Fruit fly (Drosophila melanogaster): ENCODE data around the gene CG11854.

DNA sequence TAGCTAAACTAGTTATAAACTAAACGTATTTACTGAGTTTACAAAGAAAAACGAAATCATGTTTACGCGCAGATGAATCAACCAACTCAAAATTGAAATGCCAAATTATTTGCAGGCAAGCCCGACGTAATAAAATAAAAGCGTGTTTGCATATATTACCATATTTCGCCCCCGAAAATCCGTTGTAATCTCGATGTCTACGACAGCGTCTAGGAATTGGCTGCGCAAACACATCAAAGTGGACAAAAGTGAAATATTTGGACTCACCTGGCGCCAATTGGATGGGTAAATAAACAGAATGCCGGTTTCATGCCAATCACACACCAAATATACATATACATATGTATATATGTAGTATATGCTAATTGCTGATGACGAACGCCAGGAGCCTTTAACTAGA, 5.7 kb upstream of the CG11854 start:
- TF ChIP-seq CTCF (optimal IDR thresholded peaks at IDR 0.05) (no peak), CG8478 (optimal IDR thresholded peaks at IDR 0.05) (no peak)
